Worm (Caenorhabditis elegans): ENCODE results near the gene ZK795.2.

DNA sequence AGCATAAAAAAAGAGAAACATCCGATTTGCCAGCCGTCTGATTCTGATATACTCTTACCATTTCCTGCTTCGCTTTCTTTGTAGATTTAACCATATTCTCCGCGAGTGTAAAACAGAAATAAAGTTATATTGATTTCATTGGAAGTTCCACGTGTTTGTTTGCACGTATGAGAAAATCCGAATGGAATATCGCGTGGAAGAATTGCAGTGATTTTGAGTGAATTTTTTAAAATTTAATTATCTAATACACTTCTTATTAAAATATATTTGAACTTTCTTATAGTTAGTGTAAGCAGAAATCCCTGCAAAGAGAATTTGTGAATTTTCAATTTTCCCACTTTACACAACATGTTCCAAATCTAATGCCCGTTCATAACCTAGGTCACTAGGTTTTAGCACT lies 27.7 kb downstream of the ZK795.2 start, which contains the start of gene F53B2.5:
- no peak for TF ChIP-seq zag-1 (tag; optimal IDR thresholded peaks at IDR 0.05)
- TF ChIP-seq ztf-11 (tag; optimal IDR thresholded peaks at IDR 0.05), result no peak
- TF ChIP-seq nhr-23 (tag; optimal IDR thresholded peaks at IDR 0.05), result no peak
- TF ChIP-seq egl-27 (tag; optimal IDR thresholded peaks at IDR 0.05), result no peak
- no peak for TF ChIP-seq nhr-77 (tag; optimal IDR thresholded peaks at IDR 0.05)
- no peak for TF ChIP-seq sem-4 (tag; optimal IDR thresholded peaks at IDR 0.05)

Data from whole organism, L2 larva.